Worm (Caenorhabditis elegans) whole organism, midembryonic: ENCODE results near the gene sars-1.

Source experiments
- T22C8.4 ChIP-seq: fragments of 200-800 bp; sonication (Bioruptor generic); IDR thresholded peaks from 2 replicates; pipeline ENCODE4 v1.3.6; 2022; ENCODE audit warnings: missing genetic modification characterization, missing compliant biosample characterization
- cog-1 ChIP-seq: sonication (generic microtip); optimal IDR thresholded peaks from 2 replicates; lab custom pipeline; 2016; ENCODE audit warnings: missing genetic modification characterization, missing compliant biosample characterization
- flt-1 ChIP-seq: fragments of 200-800 bp; sonication (Bioruptor generic); IDR thresholded peaks from 2 replicates; pipeline ENCODE4 v1.3.6; 2022; ENCODE audit warnings: missing genetic modification characterization, missing compliant biosample characterization
- klf-2 ChIP-seq: fragments of 200-800 bp; sonication (Bioruptor generic); conservative IDR thresholded peaks from 2 replicates; pipeline ENCODE4 v1.3.6; 2022; ENCODE audit warnings: missing genetic modification reagents, missing genetic modification characterization, missing compliant biosample characterization
- ref-1 ChIP-seq: fragments of 200-800 bp; sonication (Bioruptor generic); conservative IDR thresholded peaks from 2 replicates; pipeline ENCODE4 v1.3.6; 2022; ENCODE audit warnings: missing genetic modification reagents, missing genetic modification characterization, missing compliant biosample characterization
- tab-1 ChIP-seq: fragments of 200-800 bp; sonication (Bioruptor generic); IDR thresholded peaks from 2 replicates; pipeline ENCODE4 v1.3.6; 2022; ENCODE audit warnings: missing genetic modification characterization, missing compliant biosample characterization
- ztf-23 ChIP-seq: fragments of 200-800 bp; sonication (Bioruptor generic); IDR thresholded peaks from 2 replicates; pipeline ENCODE4 v1.3.6; 2022; ENCODE audit warnings: missing genetic modification reagents, missing genetic modification characterization, missing compliant biosample characterization

DNA sequence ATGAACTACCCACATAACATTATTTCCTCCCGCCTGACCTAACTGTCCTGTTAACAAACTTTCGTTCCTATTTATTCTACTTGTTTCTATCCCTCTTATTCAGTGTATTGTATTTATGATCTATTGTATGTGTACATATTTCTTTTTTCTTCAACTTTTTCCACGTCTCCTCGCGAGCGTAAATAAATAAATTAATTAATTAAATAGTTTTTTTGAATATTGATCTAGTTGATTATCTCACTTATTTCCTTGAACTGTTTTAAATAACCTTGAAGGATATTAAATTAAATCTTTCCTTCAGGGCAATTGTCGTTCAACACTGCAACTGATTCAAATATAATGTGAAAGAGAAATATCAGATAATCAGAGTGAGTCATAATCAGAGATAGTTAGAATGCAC is 39.4 kb downstream of the sars-1 start, which contains the start of gene frk-1:
- TF ChIP-seq tab-1 (GFP tag; lab: Robert Waterston, UW) (no peak), cog-1 (no peak), klf-2 (GFP tag; lab: Robert Waterston, UW) (no peak), ztf-23 (GFP tag; lab: Robert Waterston, UW) (no peak), ref-1 (no peak), T22C8.4 (GFP tag; lab: Robert Waterston, UW) (no peak), flt-1 (no peak)
